Worm (Caenorhabditis elegans) whole organism, mixed stage, embryonic: ENCODE measurements around the gene mog-2.

Experiments
- blmp-1 ChIP-seq: fragments of 150-350 bp; optimal IDR thresholded peaks from 2 replicates; lab custom pipeline; 2014; ENCODE audit warnings: missing biosample characterization, missing genetic modification characterization
- ceh-43 ChIP-seq: fragments of 200-800 bp; sonication (Bioruptor generic); optimal IDR thresholded peaks from 2 replicates; lab custom pipeline; 2018; ENCODE audit warnings: mild to moderate bottlenecking, missing genetic modification characterization, moderate library complexity, missing compliant biosample characterization
- ceh-83 ChIP-seq: fragments of 200-800 bp; sonication (Bioruptor generic); optimal IDR thresholded peaks from 2 replicates; lab custom pipeline; 2018; ENCODE audit warnings: mild to moderate bottlenecking, missing genetic modification characterization, missing compliant biosample characterization
- ces-1 ChIP-seq: fragments of 150-350 bp; optimal IDR thresholded peaks from 2 replicates; lab custom pipeline; 2014; ENCODE audit warnings: missing biosample characterization, missing genetic modification reagents, missing genetic modification characterization
- elt-3 ChIP-seq: fragments of 150-350 bp; optimal IDR thresholded peaks from 2 replicates; lab custom pipeline; 2014; ENCODE audit warnings: missing biosample characterization, missing genetic modification characterization
- flh-1 ChIP-seq: fragments of 200-800 bp; sonication (Bioruptor generic); optimal IDR thresholded peaks from 2 replicates; lab custom pipeline; 2018; ENCODE audit warnings: mild to moderate bottlenecking, missing genetic modification characterization, moderate library complexity, missing compliant biosample characterization
- lsy-2 ChIP-seq: fragments of 150-350 bp; optimal IDR thresholded peaks from 2 replicates; lab custom pipeline; 2014; ENCODE audit warnings: missing biosample characterization, missing genetic modification characterization
- mls-2 ChIP-seq: sonication (generic microtip); optimal IDR thresholded peaks from 2 replicates; lab custom pipeline; 2016; ENCODE audit warnings: mild to moderate bottlenecking, missing genetic modification characterization, moderate library complexity, missing compliant biosample characterization
- nhr-2 ChIP-seq: fragments of 150-350 bp; optimal IDR thresholded peaks from 2 replicates; lab custom pipeline; 2014; ENCODE audit warnings: missing biosample characterization, missing genetic modification characterization
- nhr-28 ChIP-seq: fragments of 150-350 bp; optimal IDR thresholded peaks from 2 replicates; lab custom pipeline; 2014; ENCODE audit warnings: missing biosample characterization, missing genetic modification characterization
- nhr-76 ChIP-seq: sonication (generic microtip); optimal IDR thresholded peaks from 2 replicates; lab custom pipeline; 2017; ENCODE audit warnings: missing biosample characterization, missing genetic modification characterization
- pha-4 ChIP-seq: fragments of 150-350 bp; optimal IDR thresholded peaks from 2 replicates; lab custom pipeline; 2018; ENCODE audit warnings: missing biosample characterization, missing genetic modification reagents, missing genetic modification characterization
- sem-2 ChIP-seq: fragments of 200-800 bp; sonication (Bioruptor generic); optimal IDR thresholded peaks from 2 replicates; lab custom pipeline; 2018; ENCODE audit warnings: mild to moderate bottlenecking, missing genetic modification characterization, missing compliant biosample characterization
- snpc-4 ChIP-seq: fragments of 150-350 bp; optimal IDR thresholded peaks from 2 replicates; lab custom pipeline; 2014; ENCODE audit warnings: missing biosample characterization, missing genetic modification characterization
- unc-120 ChIP-seq: sonication (generic microtip); optimal IDR thresholded peaks from 2 replicates; lab custom pipeline; 2017; ENCODE audit warnings: missing genetic modification characterization, missing compliant biosample characterization; ENCODE audit not compliant: poor library complexity, severe bottlenecking
- unc-39 ChIP-seq: fragments of 150-350 bp; optimal IDR thresholded peaks from 2 replicates; lab custom pipeline; 2014; ENCODE audit warnings: missing biosample characterization, missing genetic modification characterization
- zip-8 ChIP-seq: fragments of 150-350 bp; optimal IDR thresholded peaks from 2 replicates; lab custom pipeline; 2014; ENCODE audit warnings: missing biosample characterization, missing genetic modification characterization
- ztf-11 ChIP-seq: fragments of 150-350 bp; optimal IDR thresholded peaks from 2 replicates; lab custom pipeline; 2014; ENCODE audit warnings: missing biosample characterization, missing genetic modification characterization

Gene mog-2

ce11 chrII:4372406-4372805 is 48.2 kb downstream of the mog-2 start, which contains the start of gene paic-1:
Gene paic-1 (minus strand): TSS chrII:4372525.
- TF ChIP-seq nhr-28 (tag; lab: Kevin White, UChicago): no peak
- no peak for TF ChIP-seq pha-4 (tag; lab: Kevin White, UChicago)
- TF ChIP-seq elt-3 (tag; lab: Kevin White, UChicago): no peak
- no peak for TF ChIP-seq sem-2
- TF ChIP-seq snpc-4 (tag; lab: Kevin White, UChicago): no peak
- no peak for TF ChIP-seq blmp-1 (tag; lab: Kevin White, UChicago)

- TF ChIP-seq ceh-83 (GFP tag; lab: Kevin White, UChicago) (no peak), mls-2 (tag; lab: Kevin White, UChicago) (no peak), snpc-4 (tag; lab: Kevin White, UChicago) (no peak), elt-3 (tag; lab: Kevin White, UChicago) (no peak), pha-4 (tag; lab: Kevin White, UChicago) (no peak), ces-1 (no peak)
Observed at ce11 chrII:4372867-4373397, 48.8 kb downstream of the mog-2 start.

- TF ChIP-seq nhr-2 (tag; lab: Kevin White, UChicago) (no peak), unc-39 (no peak), unc-120 (tag; lab: Kevin White, UChicago) (no peak), nhr-76 (tag; lab: Kevin White, UChicago) (no peak), mls-2 (tag; lab: Kevin White, UChicago) (no peak), blmp-1 (tag; lab: Kevin White, UChicago) (no peak), snpc-4 (tag; lab: Kevin White, UChicago) (no peak), ztf-11 (tag; lab: Kevin White, UChicago) (no peak), sem-2 (no peak), ces-1 (no peak), flh-1 (no peak), zip-8 (tag; lab: Kevin White, UChicago) (no peak), lsy-2 (tag; lab: Kevin White, UChicago) (no peak), ceh-43 (no peak)
Observed at ce11 chrII:4374885-4375284, 50.7 kb downstream of the mog-2 start.
